Worm (Caenorhabditis elegans): Measurements from ENCODE around the gene acbp-6.
A peak's percentile ranks its signal among the peaks of the same experiment; 100 is the strongest.

Gene acbp-6

ce11 chrII:11972266-11972665 is 1.3 kb downstream of the acbp-6 start (continued):
- TF ChIP-seq F55B11.4 (tag; optimal IDR thresholded peaks at IDR 0.05; ENCODE audit: borderline replicate concordance, insufficient read depth) (no peak), F22D6.2 (tag; optimal IDR thresholded peaks at IDR 0.05) (no peak), ztf-6 (GFP tag; IDR thresholded peaks at IDR 0.05) (no peak), dpl-1 (GFP tag; optimal IDR thresholded peaks at IDR 0.05) (peak; percentile 28), madf-6 (GFP tag; IDR thresholded peaks at IDR 0.05) (peak; percentile 80), ztf-18 (tag; optimal IDR thresholded peaks at IDR 0.05) (no peak), Y95B8A.8 (GFP tag; IDR thresholded peaks at IDR 0.05) (0 out of 2 replicates have a peak, but pooled peaks have one; percentile 82), C17E4.6 (GFP tag; IDR thresholded peaks at IDR 0.05) (peak; percentile 11; the same call in 1 of the 2 replicates), him-1 (tag; optimal IDR thresholded peaks at IDR 0.05) (no peak), ceh-91 (GFP tag; IDR thresholded peaks at IDR 0.05) (peak; percentile 26; the same call in 1 of the 2 replicates), lsy-27 (tag; optimal IDR thresholded peaks at IDR 0.05; ENCODE audit: borderline replicate concordance, insufficient read depth) (no peak), F33H1.4 (GFP tag; IDR thresholded peaks at IDR 0.05) (peak; percentile 41; the same call in 1 of the 2 replicates), lin-40 (tag; optimal IDR thresholded peaks at IDR 0.05) (no peak), F10E7.11 (tag; optimal IDR thresholded peaks at IDR 0.05) (no peak), nfyb-1 (GFP tag; IDR thresholded peaks at IDR 0.05) (no peak; the same call in 1 of the 2 replicates), lin-54 (GFP tag; optimal IDR thresholded peaks at IDR 0.05) (peak; percentile 20), snpc-4 (GFP tag; optimal IDR thresholded peaks at IDR 0.05) (no peak), snpc-4 (tag; optimal IDR thresholded peaks at IDR 0.05) (no peak), lin-26 (GFP tag; IDR thresholded peaks at IDR 0.05) (peak; percentile 57; the same call in 1 of the 2 replicates), hsf-1 (GFP tag; IDR thresholded peaks at IDR 0.05) (peak; percentile 44; the same call in 1 of the 2 replicates), xnd-1 (tag; optimal IDR thresholded peaks at IDR 0.05) (peak; percentile 36), ceh-79 (tag; optimal IDR thresholded peaks at IDR 0.05) (no peak), snpc-3.4 (tag; optimal IDR thresholded peaks at IDR 0.05) (peak; percentile 9), F23B12.7 (tag; optimal IDR thresholded peaks at IDR 0.05; ENCODE audit: insufficient read depth) (no peak), nhr-179 (tag; optimal IDR thresholded peaks at IDR 0.05) (no peak), somi-1 (GFP tag; optimal IDR thresholded peaks at IDR 0.05) (no peak), let-526 (GFP tag; IDR thresholded peaks at IDR 0.05) (no peak), nhr-80 (tag; optimal IDR thresholded peaks at IDR 0.05) (no peak), ceh-100 (GFP tag; IDR thresholded peaks at IDR 0.05) (0 out of 2 replicates have a peak, but pooled peaks have one; percentile 30), attf-6 (GFP tag; IDR thresholded peaks at IDR 0.05) (no peak), B0261.1 (tag; optimal IDR thresholded peaks at IDR 0.05) (no peak), nfya-2 (GFP tag; IDR thresholded peaks at IDR 0.05) (no peak), dpff-1 (tag; optimal IDR thresholded peaks at IDR 0.05) (no peak), chd-7 (tag; optimal IDR thresholded peaks at IDR 0.05) (no peak), fkh-3 (tag; optimal IDR thresholded peaks at IDR 0.05) (no peak), madf-10 (tag; optimal IDR thresholded peaks at IDR 0.05) (no peak), T07F8.4 (tag; optimal IDR thresholded peaks at IDR 0.05) (no peak), hmg-20 (GFP tag; IDR thresholded peaks at IDR 0.05) (no peak), snpc-1.1 (tag; optimal IDR thresholded peaks at IDR 0.05; ENCODE audit: insufficient read depth) (no peak), B0019.2 (GFP tag; conservative IDR thresholded peaks at IDR 0.05) (no peak), hlh-12 (tag; optimal IDR thresholded peaks at IDR 0.05) (no peak), akir-1 (GFP tag; optimal IDR thresholded peaks at IDR 0.05) (no peak), atf-7 (tag; optimal IDR thresholded peaks at IDR 0.05) (no peak), sdz-38 (tag; optimal IDR thresholded peaks at IDR 0.05) (no peak), ama-1 (optimal IDR thresholded peaks at IDR 0.05) (no peak), ama-1 (GFP tag; optimal IDR thresholded peaks at IDR 0.05) (no peak), C06A6.2 (GFP tag; conservative IDR thresholded peaks at IDR 0.05) (no peak)
